Fruit fly (Drosophila melanogaster) whole organism, embryonic: ENCODE results near the gene CG6607.

Experiments
- Adf1 ChIP-seq: fragments of 200-800 bp; sonication (Bioruptor generic); IDR thresholded peaks from 2 replicates; pipeline ENCODE4 v1.3.6; 2022; ENCODE audit warnings: missing biosample characterization, missing genetic modification characterization
- Blimp-1 ChIP-seq: fragments of 200-800 bp; sonication (Bioruptor generic); optimal IDR thresholded peaks from 3 replicates; lab custom pipeline; 2018; ENCODE audit warnings: missing biosample characterization, missing genetic modification characterization, mild to moderate bottlenecking, moderate library complexity, missing genetic modification reagents
- CG10462 ChIP-seq: fragments of 200-800 bp; sonication (Bioruptor generic); optimal IDR thresholded peaks from 2 replicates; lab custom pipeline; 2016; ENCODE audit warnings: missing biosample characterization, missing genetic modification characterization
- CG12299 ChIP-seq: fragments of 200-800 bp; sonication (Bioruptor generic); optimal IDR thresholded peaks from 2 replicates; lab custom pipeline; 2018; ENCODE audit warnings: missing biosample characterization, mild to moderate bottlenecking, missing genetic modification characterization
- CG12659 ChIP-seq: fragments of 200-800 bp; sonication (Bioruptor generic); optimal IDR thresholded peaks from 3 replicates; lab custom pipeline; 2017; ENCODE audit warnings: mild to moderate bottlenecking, missing biosample characterization, missing genetic modification reagents, missing genetic modification characterization
- CG13775 ChIP-seq: fragments of 200-800 bp; sonication (Bioruptor generic); optimal IDR thresholded peaks from 3 replicates; lab custom pipeline; 2017; ENCODE audit warnings: missing biosample characterization, mild to moderate bottlenecking, missing genetic modification characterization
- CG14050 ChIP-seq: fragments of 200-800 bp; sonication (Bioruptor generic); IDR thresholded peaks from 3 replicates; pipeline ENCODE4 v1.3.6; 2022; ENCODE audit warnings: missing biosample characterization, missing genetic modification characterization
- CG14441 ChIP-seq: fragments of 200-800 bp; sonication (Bioruptor generic); IDR thresholded peaks from 2 replicates; pipeline ENCODE4 v1.3.6; 2022; ENCODE audit warnings: missing biosample characterization, missing genetic modification characterization
- CG15601 ChIP-seq: fragments of 200-800 bp; sonication (Bioruptor generic); optimal IDR thresholded peaks from 3 replicates; lab custom pipeline; 2019; ENCODE audit warnings: missing biosample characterization, mild to moderate bottlenecking, missing genetic modification characterization, moderate library complexity
- CG1603 ChIP-seq: fragments of 200-800 bp; sonication (Bioruptor generic); optimal IDR thresholded peaks from 2 replicates; lab custom pipeline; 2019; ENCODE audit warnings: missing biosample characterization, mild to moderate bottlenecking, missing genetic modification characterization, moderate library complexity
- CG18262 ChIP-seq: fragments of 200-800 bp; optimal IDR thresholded peaks from 3 replicates; lab custom pipeline; 2019; ENCODE audit warnings: missing biosample characterization, mild to moderate bottlenecking, missing genetic modification characterization, moderate library complexity
- CG1832 ChIP-seq: fragments of 200-800 bp; sonication (Bioruptor generic); optimal IDR thresholded peaks from 2 replicates; lab custom pipeline; 2017; ENCODE audit warnings: missing biosample characterization, mild to moderate bottlenecking, missing genetic modification characterization, inconsistent platforms
- CG2199 ChIP-seq: fragments of 200-800 bp; sonication (Bioruptor generic); IDR thresholded peaks from 3 replicates; pipeline ENCODE4 v1.3.6; 2022; ENCODE audit warnings: missing biosample characterization, missing genetic modification characterization
- CG2202 ChIP-seq: fragments of 200-800 bp; sonication (Bioruptor generic); optimal IDR thresholded peaks from 2 replicates; lab custom pipeline; 2018; ENCODE audit warnings: missing biosample characterization, mild to moderate bottlenecking, missing genetic modification characterization
- CG30020 ChIP-seq: fragments of 200-800 bp; optimal IDR thresholded peaks from 2 replicates; lab custom pipeline; 2019; ENCODE audit warnings: missing biosample characterization, mild to moderate bottlenecking, missing genetic modification characterization, moderate library complexity
- CG3065 ChIP-seq: fragments of 200-800 bp; sonication (Bioruptor generic); optimal IDR thresholded peaks from 2 replicates; lab custom pipeline; 2016; ENCODE audit warnings: missing biosample characterization, missing genetic modification characterization
- CG34224 ChIP-seq: fragments of 200-800 bp; sonication (Bioruptor generic); IDR thresholded peaks from 3 replicates; pipeline ENCODE4 v1.3.6; 2022; ENCODE audit warnings: missing biosample characterization, missing genetic modification characterization; ENCODE audit not compliant: partially characterized antibody
- CG3838 ChIP-seq: fragments of 200-800 bp; sonication (Bioruptor generic); optimal IDR thresholded peaks from 3 replicates; lab custom pipeline; 2016; ENCODE audit warnings: missing biosample characterization, missing genetic modification characterization
- CG4282 ChIP-seq: fragments of 200-800 bp; sonication (Bioruptor generic); optimal IDR thresholded peaks from 2 replicates; lab custom pipeline; 2016; ENCODE audit warnings: missing biosample characterization, missing genetic modification characterization
- CG4424 ChIP-seq: fragments of 200-800 bp; sonication (Bioruptor generic); optimal IDR thresholded peaks from 3 replicates; lab custom pipeline; 2016; ENCODE audit warnings: missing biosample characterization, missing genetic modification characterization
- CG4820 ChIP-seq: fragments of 200-800 bp; sonication (Bioruptor generic); optimal IDR thresholded peaks from 3 replicates; lab custom pipeline; 2016; ENCODE audit warnings: missing biosample characterization, missing genetic modification characterization
- CG6272 ChIP-seq: fragments of 200-800 bp; sonication (Bioruptor generic); IDR thresholded peaks from 2 replicates; pipeline ENCODE4 v1.3.6; 2022; ENCODE audit warnings: missing biosample characterization, missing genetic modification characterization
- CG8924 ChIP-seq: fragments of 200-800 bp; optimal IDR thresholded peaks from 3 replicates; lab custom pipeline; 2019; ENCODE audit warnings: missing biosample characterization, mild to moderate bottlenecking, missing genetic modification characterization, moderate library complexity
- CG9817 ChIP-seq: fragments of 200-800 bp; sonication (Bioruptor generic); optimal IDR thresholded peaks from 2 replicates; lab custom pipeline; 2018; ENCODE audit warnings: missing biosample characterization, mild to moderate bottlenecking, missing genetic modification characterization, moderate library complexity
- Fer3 ChIP-seq: fragments of 200-800 bp; sonication (Bioruptor generic); optimal IDR thresholded peaks from 2 replicates; lab custom pipeline; 2018; ENCODE audit warnings: missing biosample characterization, mild to moderate bottlenecking, missing genetic modification characterization, moderate library complexity
- Hr3 ChIP-seq: fragments of 200-800 bp; sonication (Bioruptor generic); optimal IDR thresholded peaks from 3 replicates; lab custom pipeline; 2016; ENCODE audit warnings: missing biosample characterization, missing genetic modification characterization
- Lhr ChIP-seq: fragments of 200-800 bp; sonication (Bioruptor generic); optimal IDR thresholded peaks from 3 replicates; lab custom pipeline; 2017; ENCODE audit warnings: mild to moderate bottlenecking, missing biosample characterization, missing genetic modification reagents, missing genetic modification characterization
- MBD-R2 ChIP-seq: fragments of 200-800 bp; sonication (Bioruptor generic); IDR thresholded peaks from 2 replicates; pipeline ENCODE4 v1.3.6; 2022; ENCODE audit warnings: missing biosample characterization, missing genetic modification characterization
- Med ChIP-seq: fragments of 200-800 bp; sonication (Bioruptor generic); peaks from one replicate; lab custom pipeline; 2016; ENCODE audit warnings: missing biosample characterization, missing genetic modification characterization, mild to moderate bottlenecking, inconsistent platforms, moderate library complexity
- NC2α ChIP-seq: fragments of 200-800 bp; sonication (Bioruptor generic); optimal IDR thresholded peaks from 2 replicates; lab custom pipeline; 2016; ENCODE audit warnings: missing biosample characterization, missing genetic modification characterization
- PHDP ChIP-seq: fragments of 200-800 bp; sonication (Bioruptor generic); optimal IDR thresholded peaks from 3 replicates; lab custom pipeline; 2018; ENCODE audit warnings: missing biosample characterization, mild to moderate bottlenecking, missing genetic modification characterization, moderate library complexity
- Stat92E ChIP-seq, 3 experiments: fragments of >200 bp in 2 of 3; fragments of 200-800 bp in 1 of 3; sonication (Bioruptor generic) in 1 of 3; optimal IDR thresholded peaks; 2 replicates each; lab custom pipeline; 2017 to 2019; ENCODE audit warnings: missing biosample characterization in 3 of 3, missing genetic modification characterization in 3 of 3, mild to moderate bottlenecking in 1 of 3, moderate library complexity in 1 of 3
- ara ChIP-seq: fragments of 200-800 bp; sonication (Bioruptor generic); IDR thresholded peaks from 2 replicates; pipeline ENCODE4 v1.3.6; 2022; ENCODE audit warnings: missing biosample characterization, missing genetic modification characterization
- ash1 ChIP-seq: fragments of 200-800 bp; sonication (Bioruptor generic); optimal IDR thresholded peaks from 2 replicates; lab custom pipeline; 2018; ENCODE audit warnings: missing biosample characterization, mild to moderate bottlenecking, missing genetic modification characterization
- dysf ChIP-seq: fragments of 200-800 bp; sonication (Bioruptor generic); IDR thresholded peaks from 3 replicates; pipeline ENCODE4 v1.3.6; 2022; ENCODE audit warnings: missing biosample characterization, missing genetic modification characterization
- esg ChIP-seq: fragments of 200-800 bp; sonication (Bioruptor generic); conservative IDR thresholded peaks from 2 replicates; pipeline ENCODE4 v1.3.6; 2022; ENCODE audit warnings: missing biosample characterization, missing genetic modification characterization
- gce ChIP-seq: fragments of 200-800 bp; sonication (Bioruptor generic); IDR thresholded peaks from 3 replicates; pipeline ENCODE4 v1.3.6; 2022; ENCODE audit warnings: missing biosample characterization, missing genetic modification characterization
- gcm ChIP-seq: fragments of 200-800 bp; sonication (Bioruptor generic); optimal IDR thresholded peaks from 2 replicates; lab custom pipeline; 2019; ENCODE audit warnings: missing biosample characterization, mild to moderate bottlenecking, missing genetic modification characterization, moderate library complexity
- gem ChIP-seq: fragments of 200-800 bp; sonication (Bioruptor generic); optimal IDR thresholded peaks from 2 replicates; lab custom pipeline; 2019; ENCODE audit warnings: missing biosample characterization, mild to moderate bottlenecking, missing genetic modification characterization, moderate library complexity
- hb ChIP-seq: fragments of 200-800 bp; sonication (Bioruptor generic); IDR thresholded peaks from 3 replicates; pipeline ENCODE4 v1.3.6; 2022; ENCODE audit warnings: missing biosample characterization, missing genetic modification characterization; ENCODE audit not compliant: partially characterized antibody
- jumu ChIP-seq: fragments of 200-800 bp; sonication (Bioruptor generic); optimal IDR thresholded peaks from 3 replicates; lab custom pipeline; 2016; ENCODE audit warnings: missing biosample characterization, missing genetic modification characterization
- ken ChIP-seq: fragments of 200-800 bp; sonication (Bioruptor generic); IDR thresholded peaks from 3 replicates; pipeline ENCODE4 v1.3.6; 2022; ENCODE audit warnings: missing biosample characterization, missing genetic modification characterization
- lilli ChIP-seq: fragments of 200-800 bp; sonication (Bioruptor generic); optimal IDR thresholded peaks from 3 replicates; lab custom pipeline; 2016; ENCODE audit warnings: missing biosample characterization, missing genetic modification characterization
- lmd ChIP-seq: fragments of 200-800 bp; sonication (Bioruptor generic); IDR thresholded peaks from 2 replicates; pipeline ENCODE4 v1.3.6; 2022; ENCODE audit warnings: missing biosample characterization, missing genetic modification characterization
- pan ChIP-seq, 4 experiments: fragments of >200 bp in 3 of 4; fragments of 200-800 bp in 1 of 4; sonication (Bioruptor generic) in 1 of 4; optimal IDR thresholded peaks in 3 of 4; IDR thresholded peaks in 1 of 4; 2 replicates each; pipeline versions ENCODE4 v1.3.6 to Lab custom; 2017 to 2022; ENCODE audit warnings: missing biosample characterization in 2 of 4, missing genetic modification characterization in 2 of 4, mixed read lengths in 1 of 4
- rib ChIP-seq: fragments of 200-800 bp; sonication (Bioruptor generic); IDR thresholded peaks from 2 replicates; pipeline ENCODE4 v1.3.6; 2022; ENCODE audit warnings: missing biosample characterization, missing genetic modification characterization
- usp ChIP-seq: fragments of >200 bp; optimal IDR thresholded peaks from 2 replicates; lab custom pipeline; 2017; ENCODE audit warnings: missing biosample characterization, missing genetic modification characterization
- wdn ChIP-seq: fragments of 200-800 bp; sonication (Bioruptor generic); IDR thresholded peaks from 2 replicates; pipeline ENCODE4 v1.3.6; 2022; ENCODE audit warnings: missing biosample characterization, missing genetic modification characterization
- wor ChIP-seq: fragments of 200-800 bp; sonication (Bioruptor generic); IDR thresholded peaks from 2 replicates; pipeline ENCODE4 v1.3.6; 2022; ENCODE audit warnings: missing biosample characterization, missing genetic modification characterization

Gene CG6607

DNA sequence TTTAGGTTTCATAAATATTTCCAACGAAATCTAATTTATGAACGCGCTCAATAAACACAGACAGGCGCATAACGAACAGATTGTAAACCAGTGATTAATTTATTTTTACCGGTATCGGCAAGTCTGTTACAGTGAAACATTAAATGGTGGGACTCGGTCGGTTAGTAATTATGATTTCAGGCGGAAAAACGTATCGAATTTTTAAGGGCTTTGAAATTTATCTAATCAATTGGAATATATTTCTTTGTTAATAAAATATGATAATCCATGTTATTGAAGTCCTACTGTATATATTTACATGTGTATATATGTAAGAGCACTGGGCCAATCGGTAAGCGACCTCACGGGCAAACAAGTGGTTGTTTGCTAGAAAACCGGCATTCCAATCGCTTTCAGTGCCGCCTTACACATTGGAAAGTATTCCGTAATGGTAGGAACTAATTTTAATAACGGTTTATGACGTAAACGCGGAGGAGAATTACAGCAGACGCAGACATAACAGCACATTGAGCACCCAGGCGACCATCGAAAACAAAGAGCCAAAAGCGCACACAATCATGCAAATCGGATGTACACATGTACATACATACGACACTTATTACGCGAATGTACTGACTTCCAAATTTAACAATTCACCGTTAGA lies 15.3 kb downstream of the CG6607 start (continued):
- TF ChIP-seq Adf1 (GFP tag; lab: Robert Waterston, UW) (peak; percentile 79), ash1 (no peak), PHDP (tag; lab: Kevin White, UChicago) (peak; percentile 97), CG30020 (tag; lab: Kevin White, UChicago) (no peak), CG1832 (no peak), CG6272 (GFP tag; lab: Robert Waterston, UW) (peak; percentile 88), CG12299 (tag; lab: Kevin White, UChicago) (peak; percentile 89), CG2199 (peak; percentile 90; the same call in 2 of the 3 replicates), CG10462 (GFP tag; lab: Kevin White, UChicago) (peak; percentile 79), wor (GFP tag; lab: Robert Waterston, UW) (peak; percentile 74), CG8924 (tag; lab: Kevin White, UChicago) (peak; percentile 93), CG13775 (GFP tag; lab: Kevin White, UChicago) (peak; percentile 83), ara (GFP tag; lab: Robert Waterston, UW) (peak; percentile 86), CG34224 (no peak), CG18262 (tag; lab: Kevin White, UChicago) (no peak), Hr3 (GFP tag; lab: Kevin White, UChicago) (peak; percentile 87), CG12659 (GFP tag; lab: Kevin White, UChicago) (peak; percentile 97), CG2202 (tag; lab: Kevin White, UChicago) (peak; percentile 38), jumu (peak; percentile 62), gem (tag; lab: Kevin White, UChicago) (peak; percentile 95), Blimp-1 (GFP tag; lab: Kevin White, UChicago) (peak; percentile 88), hb (no peak), rib (peak; percentile 96), MBD-R2 (GFP tag; lab: Robert Waterston, UW) (peak; percentile 92), usp (no peak), CG15601 (tag; lab: Kevin White, UChicago) (no peak), dysf (peak; percentile 98), CG9817 (tag; lab: Kevin White, UChicago) (peak; percentile 94), Med (GFP tag; lab: Kevin White, UChicago) (peak; percentile 99), lmd (GFP tag; lab: Robert Waterston, UW) (peak; percentile 95), CG14441 (GFP tag; lab: Robert Waterston, UW) (peak; percentile 96), gce (GFP tag; lab: Robert Waterston, UW) (peak; percentile 92), Stat92E (GFP tag; optimal IDR thresholded peaks at IDR 0.05; lab: Kevin White, UChicago) (no peak), NC2α (peak; percentile 34), CG3065 (GFP tag; lab: Kevin White, UChicago) (peak; percentile 71), lilli (GFP tag; lab: Kevin White, UChicago) (peak; percentile 98), ken (peak; percentile 92), Fer3 (peak; percentile 91), esg (GFP tag; lab: Robert Waterston, UW) (peak; percentile 93), wdn (GFP tag; lab: Robert Waterston, UW) (peak; percentile 92), pan (optimal IDR thresholded peaks at IDR 0.05; lab: Kevin White, UChicago) (no peak), pan (GFP tag; optimal IDR thresholded peaks at IDR 0.05 in 1 of 2, IDR thresholded peaks at IDR 0.05 in 1 of 2) (peak in 1 of 2 experiments; percentile 96), CG4424 (GFP tag; lab: Kevin White, UChicago) (peak; percentile 71), CG3838 (GFP tag; lab: Kevin White, UChicago) (peak; percentile 81), Lhr (GFP tag; lab: Kevin White, UChicago) (no peak), CG14050 (peak; percentile 92), CG4282 (GFP tag; lab: Kevin White, UChicago) (peak; percentile 55), gcm (GFP tag; lab: Kevin White, UChicago) (peak; percentile 79), CG1603 (no peak), CG4820 (GFP tag; lab: Kevin White, UChicago) (peak; percentile 75)
